Worm (Caenorhabditis elegans) whole organism, L2 larva: ENCODE results near the gene col-88.

Source experiments
- F13H6.1 ChIP-seq: sonication (generic microtip); optimal IDR thresholded peaks from 2 replicates; lab custom pipeline; 2016; ENCODE audit warnings: missing genetic modification characterization, missing compliant biosample characterization
- R02D3.7 ChIP-seq: fragments of 150-350 bp; optimal IDR thresholded peaks from 2 replicates; lab custom pipeline; 2014; ENCODE audit warnings: missing biosample characterization, missing genetic modification characterization
- alr-1 ChIP-seq: fragments of 150-350 bp; optimal IDR thresholded peaks from 2 replicates; lab custom pipeline; 2014; ENCODE audit warnings: missing biosample characterization, missing genetic modification characterization
- egl-27 ChIP-seq: sonication (generic microtip); optimal IDR thresholded peaks from 3 replicates; lab custom pipeline; 2017; ENCODE audit warnings: missing biosample characterization, missing genetic modification reagents, missing genetic modification characterization
- lin-39 ChIP-seq: fragments of 150-350 bp; optimal IDR thresholded peaks from 2 replicates; lab custom pipeline; 2014; ENCODE audit warnings: missing biosample characterization, missing genetic modification reagents, missing genetic modification characterization
- mbf-1 ChIP-seq: sonication (generic microtip); optimal IDR thresholded peaks from 2 replicates; lab custom pipeline; 2017; ENCODE audit warnings: missing biosample characterization, missing genetic modification characterization
- nhr-77 ChIP-seq: fragments of 150-350 bp; optimal IDR thresholded peaks from 2 replicates; lab custom pipeline; 2014; ENCODE audit warnings: missing biosample characterization, missing genetic modification characterization
- unc-55 ChIP-seq: fragments of 150-350 bp; sonication (generic microtip); optimal IDR thresholded peaks from 3 replicates; lab custom pipeline; 2014; ENCODE audit warnings: missing biosample characterization, missing genetic modification reagents, missing genetic modification characterization

- TF ChIP-seq R02D3.7 (no peak), egl-27 (tag; lab: Kevin White, UChicago) (no peak), mbf-1 (no peak), lin-39 (tag; lab: Kevin White, UChicago) (no peak), nhr-77 (tag; lab: Kevin White, UChicago) (no peak), F13H6.1 (no peak), unc-55 (GFP tag; lab: Kevin White, UChicago) (no peak), alr-1 (tag; lab: Kevin White, UChicago) (no peak)
These were observed 17.0 kb upstream of the col-88 start, which contains the start of gene H10E21.5 for ce11 chrIII:23862-24261.
